Worm (Caenorhabditis elegans) whole organism, L4/young adult: ENCODE results near the gene xtr-2.

Experiments used
- W03F9.2 ChIP-seq: fragments of 150-350 bp; optimal IDR thresholded peaks from 2 replicates; lab custom pipeline; 2014; ENCODE audit warnings: missing biosample characterization, missing genetic modification characterization
- dao-5 ChIP-seq: sonication (generic microtip); optimal IDR thresholded peaks from 2 replicates; lab custom pipeline; 2016; ENCODE audit warnings: missing genotype, missing genetic modification characterization, moderate library complexity, missing compliant biosample characterization

DNA sequence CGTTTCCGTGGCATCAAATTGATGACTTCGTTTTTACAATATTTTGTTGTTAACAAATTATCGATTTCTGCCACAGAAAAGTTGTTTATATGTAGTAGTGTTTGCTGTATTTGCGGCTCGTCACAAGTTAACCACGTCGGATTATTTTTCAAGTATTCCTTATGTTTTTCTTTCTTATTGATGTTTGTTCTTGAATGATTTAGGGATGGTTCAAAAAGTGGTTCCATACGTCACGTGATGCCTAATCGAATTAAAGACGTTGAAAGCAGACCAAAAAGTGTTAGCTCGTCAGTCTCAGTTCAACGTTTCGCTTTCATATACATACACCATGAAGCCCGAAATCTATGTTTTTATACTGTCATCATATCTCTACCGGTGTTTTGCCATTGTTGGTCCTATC is 29.9 kb upstream of the xtr-2 start, which contains the start of gene lips-2:
- TF ChIP-seq dao-5 (tag; lab: Kevin White, UChicago) = no peak
- no peak for TF ChIP-seq W03F9.2 (tag; lab: Kevin White, UChicago)
